Fruit fly (Drosophila melanogaster): ENCODE measurements around the gene CG1907.

DNA sequence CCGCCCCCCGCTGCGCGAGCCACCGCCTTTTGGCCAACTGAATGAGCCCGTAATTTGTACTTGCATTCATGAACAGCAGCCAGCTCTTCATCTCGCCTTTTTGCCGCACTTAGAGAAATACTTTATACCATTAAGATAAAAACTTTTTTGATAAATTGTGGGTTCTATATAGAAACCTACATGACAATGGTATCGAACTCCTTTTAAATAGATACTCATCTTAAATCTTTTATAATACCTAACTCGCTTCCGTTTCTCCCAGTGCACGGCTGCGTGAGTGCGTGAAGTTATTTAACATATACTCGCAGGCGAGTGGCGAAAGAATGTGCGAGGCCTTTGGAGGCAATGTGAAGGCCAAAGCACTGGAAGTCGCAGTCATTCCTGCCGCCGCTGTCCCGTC, 7.0 kb downstream of the CG1907 start:
- TF ChIP-seq esn (GFP tag; optimal IDR thresholded peaks at IDR 0.05), result no peak
- TF ChIP-seq pdm3 (GFP tag; optimal IDR thresholded peaks at IDR 0.05), result peak; percentile 32
- TF ChIP-seq CG16779 (tag; optimal IDR thresholded peaks at IDR 0.05), result no peak
- no peak for TF ChIP-seq Blimp-1 (GFP tag; optimal IDR thresholded peaks at IDR 0.05)
- TF ChIP-seq Eip75B (GFP tag; optimal IDR thresholded peaks at IDR 0.05), result peak; percentile 24
- TF ChIP-seq Lpt (GFP tag; optimal IDR thresholded peaks at IDR 0.05), result no peak
- 0 out of 2 replicates have a peak, but pooled peaks have one; percentile 17 for TF ChIP-seq CG11294 (GFP tag; IDR thresholded peaks at IDR 0.05)
- TF ChIP-seq CG4318 (GFP tag; optimal IDR thresholded peaks at IDR 0.05), result no peak
